Worm (Caenorhabditis elegans) whole organism, young adult: ENCODE data around the gene math-7.

ENCODE experiments used
- Y53G8AR.9 ChIP-seq: fragments of 200-800 bp; sonication (Bioruptor generic); conservative IDR thresholded peaks from 2 replicates; pipeline ENCODE4 v1.3.6; 2022; ENCODE audit warnings: missing genetic modification reagents, missing genetic modification characterization, missing compliant biosample characterization
- Y95B8A.8 ChIP-seq: fragments of 200-800 bp; sonication (Bioruptor generic); IDR thresholded peaks from 2 replicates; pipeline ENCODE4 v1.3.6; 2022; ENCODE audit warnings: missing genetic modification reagents, missing genetic modification characterization, missing compliant biosample characterization
- ama-1 ChIP-seq, 3 experiments: fragments of 150-350 bp in 1 of 3; sonication (generic microtip) in 2 of 3; optimal IDR thresholded peaks; 2 replicates each; lab custom pipeline; 2014 to 2018; ENCODE audit warnings: missing biosample characterization in 2 of 3, missing genetic modification characterization in 2 of 3, missing genetic modification reagents in 2 of 3
- attf-5 ChIP-seq: fragments of 200-800 bp; sonication (Bioruptor generic); optimal IDR thresholded peaks from 2 replicates; lab custom pipeline; 2018; ENCODE audit warnings: mild to moderate bottlenecking, missing genetic modification characterization, missing compliant biosample characterization
- die-1 ChIP-seq: sonication (generic microtip); optimal IDR thresholded peaks from 2 replicates; lab custom pipeline; 2016; ENCODE audit warnings: missing genotype, mild to moderate bottlenecking, missing genetic modification characterization, missing compliant biosample characterization
- dox-1 ChIP-seq: fragments of 200-800 bp; sonication (Bioruptor generic); IDR thresholded peaks from 2 replicates; pipeline ENCODE4 v1.3.6; 2022; ENCODE audit warnings: missing genetic modification reagents, missing genetic modification characterization, missing compliant biosample characterization
- fkh-3 ChIP-seq: sonication (generic microtip); optimal IDR thresholded peaks from 2 replicates; lab custom pipeline; 2016; ENCODE audit warnings: mild to moderate bottlenecking, missing genetic modification characterization, missing compliant biosample characterization
- hlh-12 ChIP-seq: sonication (generic microtip); optimal IDR thresholded peaks from 2 replicates; lab custom pipeline; 2016; ENCODE audit warnings: missing genetic modification characterization, missing compliant biosample characterization
- unc-62 ChIP-seq: fragments of 150-350 bp; optimal IDR thresholded peaks from 2 replicates; lab custom pipeline; 2014; ENCODE audit warnings: missing biosample characterization, missing genetic modification reagents, missing genetic modification characterization

- TF ChIP-seq die-1 (tag; lab: Kevin White, UChicago) (no peak), hlh-12 (tag; lab: Kevin White, UChicago) (no peak), Y53G8AR.9 (GFP tag; lab: Robert Waterston, UW) (no peak), ama-1 (optimal IDR thresholded peaks at IDR 0.05; lab: Kevin White, UChicago) (no peak), ama-1 (GFP tag; optimal IDR thresholded peaks at IDR 0.05; lab: Kevin White, UChicago) (no peak), unc-62 (GFP tag; lab: Kevin White, UChicago) (no peak), attf-5 (GFP tag; lab: Kevin White, UChicago) (no peak), dox-1 (no peak), Y95B8A.8 (GFP tag; lab: Robert Waterston, UW) (no peak), fkh-3 (tag; lab: Kevin White, UChicago) (no peak)
These were observed 43.4 kb downstream of the math-7 start, which contains the start of the genes C52E2.5 and C52E2.4 for ce11 chrII:1842894-1843293.
